Fruit fly (Drosophila melanogaster) whole organism: ENCODE results near the gene EloA.

Experiments used
- CG8478 ChIP-seq: fragments of >200 bp; optimal IDR thresholded peaks from 2 replicates; lab custom pipeline; 2018; ENCODE audit warnings: inconsistent platforms
- psq ChIP-seq: fragments of >200 bp; optimal IDR thresholded peaks from 2 replicates; lab custom pipeline; 2017
- usp ChIP-seq: fragments of >200 bp; optimal IDR thresholded peaks from 2 replicates; lab custom pipeline; 2017; ENCODE audit warnings: missing biosample characterization, missing genetic modification characterization, mixed read lengths

- TF ChIP-seq usp (GFP tag; lab: Kevin White, UChicago), result no peak
- no peak for TF ChIP-seq CG8478
- TF ChIP-seq psq (lab: Kevin White, UChicago), result no peak
Observed at dm6 chr3R:23300091-23300918, 48.9 kb downstream of the EloA start.
